Fruit fly (Drosophila melanogaster) whole organism, embryonic: ENCODE results near the gene CG33267.

Experiments
- Ada2b ChIP-seq: fragments of 200-800 bp; sonication (Bioruptor generic); IDR thresholded peaks from 2 replicates; pipeline ENCODE4 v1.3.6; 2022; ENCODE audit warnings: missing biosample characterization, missing genetic modification characterization
- Adf1 ChIP-seq: fragments of 200-800 bp; sonication (Bioruptor generic); IDR thresholded peaks from 2 replicates; pipeline ENCODE4 v1.3.6; 2022; ENCODE audit warnings: missing biosample characterization, missing genetic modification characterization
- CG11456 ChIP-seq: fragments of 200-800 bp; sonication (Bioruptor generic); IDR thresholded peaks from 3 replicates; pipeline ENCODE4 v1.3.6; 2022; ENCODE audit warnings: missing biosample characterization, missing genetic modification characterization
- CG14441 ChIP-seq: fragments of 200-800 bp; sonication (Bioruptor generic); IDR thresholded peaks from 2 replicates; pipeline ENCODE4 v1.3.6; 2022; ENCODE audit warnings: missing biosample characterization, missing genetic modification characterization
- CG17385 ChIP-seq: fragments of 200-800 bp; sonication (Bioruptor generic); optimal IDR thresholded peaks from 3 replicates; lab custom pipeline; 2018; ENCODE audit warnings: missing biosample characterization, mild to moderate bottlenecking, missing genetic modification characterization
- CG30403 ChIP-seq: fragments of 200-800 bp; sonication (Bioruptor generic); optimal IDR thresholded peaks from 3 replicates; lab custom pipeline; 2016; ENCODE audit warnings: missing biosample characterization, missing genetic modification characterization
- CG33557 ChIP-seq: fragments of 200-800 bp; sonication (Bioruptor generic); optimal IDR thresholded peaks from 2 replicates; lab custom pipeline; 2019; ENCODE audit warnings: missing biosample characterization, mild to moderate bottlenecking, missing genetic modification characterization, moderate library complexity
- CG34224 ChIP-seq: fragments of 200-800 bp; sonication (Bioruptor generic); IDR thresholded peaks from 3 replicates; pipeline ENCODE4 v1.3.6; 2022; ENCODE audit warnings: missing biosample characterization, missing genetic modification characterization; ENCODE audit not compliant: partially characterized antibody
- CG34422 ChIP-seq: fragments of 200-800 bp; sonication (Bioruptor generic); IDR thresholded peaks from 3 replicates; pipeline ENCODE4 v1.3.6; 2022; ENCODE audit warnings: missing biosample characterization, missing genetic modification characterization
- CG42726 ChIP-seq: fragments of 200-800 bp; sonication (Bioruptor generic); IDR thresholded peaks from 2 replicates; pipeline ENCODE4 v1.3.6; 2022; ENCODE audit warnings: missing biosample characterization, missing genetic modification characterization; ENCODE audit not compliant: partially characterized antibody
- CG4360 ChIP-seq: fragments of 200-800 bp; sonication (Bioruptor generic); IDR thresholded peaks from 2 replicates; pipeline ENCODE4 v1.3.6; 2022; ENCODE audit warnings: missing biosample characterization, missing genetic modification characterization
- CG5180 ChIP-seq: fragments of 200-800 bp; sonication (Bioruptor generic); optimal IDR thresholded peaks from 3 replicates; lab custom pipeline; 2017; ENCODE audit warnings: missing biosample characterization, missing genetic modification characterization, mild to moderate bottlenecking, moderate library complexity, missing genetic modification reagents
- CG6175 ChIP-seq: fragments of 200-800 bp; sonication (Bioruptor generic); IDR thresholded peaks from 3 replicates; pipeline ENCODE4 v1.3.6; 2022; ENCODE audit warnings: missing biosample characterization, missing genetic modification characterization
- CG7357 ChIP-seq: fragments of 200-800 bp; sonication (Bioruptor generic); IDR thresholded peaks from 3 replicates; pipeline ENCODE4 v1.3.6; 2022; ENCODE audit warnings: missing biosample characterization, missing genetic modification characterization
- CG7745 ChIP-seq: fragments of 200-800 bp; sonication (Bioruptor generic); optimal IDR thresholded peaks from 2 replicates; lab custom pipeline; 2018; ENCODE audit warnings: missing biosample characterization, mild to moderate bottlenecking, missing genetic modification characterization, moderate library complexity
- CG9215 ChIP-seq: fragments of 200-800 bp; sonication (Bioruptor generic); IDR thresholded peaks from 2 replicates; pipeline ENCODE4 v1.3.6; 2022; ENCODE audit warnings: missing biosample characterization, missing genetic modification characterization
- Dbx ChIP-seq: fragments of 200-800 bp; sonication (Bioruptor generic); IDR thresholded peaks from 3 replicates; pipeline ENCODE4 v1.3.6; 2022; ENCODE audit warnings: missing biosample characterization, missing genetic modification characterization
- Dll ChIP-seq: fragments of 200-800 bp; sonication (Bioruptor generic); IDR thresholded peaks from 4 replicates; pipeline ENCODE4 v1.3.6; 2022; ENCODE audit warnings: missing biosample characterization, missing genetic modification characterization; ENCODE audit not compliant: partially characterized antibody
- H15 ChIP-seq: fragments of 200-800 bp; sonication (Bioruptor generic); IDR thresholded peaks from 3 replicates; pipeline ENCODE4 v1.3.6; 2022; ENCODE audit warnings: missing biosample characterization, missing genetic modification characterization
- HLH4C ChIP-seq: fragments of 200-800 bp; sonication (Bioruptor generic); IDR thresholded peaks from 3 replicates; pipeline ENCODE4 v1.3.6; 2022; ENCODE audit warnings: missing biosample characterization, missing genetic modification characterization; ENCODE audit not compliant: partially characterized antibody
- Hey ChIP-seq: fragments of 200-800 bp; sonication (Bioruptor generic); optimal IDR thresholded peaks from 3 replicates; lab custom pipeline; 2018; ENCODE audit warnings: missing biosample characterization, mild to moderate bottlenecking, missing genetic modification characterization
- Mad ChIP-seq: fragments of 200-800 bp; sonication (Bioruptor generic); optimal IDR thresholded peaks from 2 replicates; lab custom pipeline; 2016; ENCODE audit warnings: missing biosample characterization, missing genetic modification characterization
- Sox102F ChIP-seq: fragments of 200-800 bp; sonication (Bioruptor generic); optimal IDR thresholded peaks from 2 replicates; lab custom pipeline; 2018; ENCODE audit warnings: missing biosample characterization, mild to moderate bottlenecking, missing genetic modification characterization, moderate library complexity
- Ssrp ChIP-seq: fragments of 200-800 bp; sonication (Bioruptor generic); optimal IDR thresholded peaks from 2 replicates; lab custom pipeline; 2018; ENCODE audit warnings: missing biosample characterization, mild to moderate bottlenecking, missing genetic modification characterization, moderate library complexity
- Taf1 ChIP-seq: fragments of 200-800 bp; sonication (Bioruptor generic); IDR thresholded peaks from 2 replicates; pipeline ENCODE4 v1.3.6; 2022; ENCODE audit warnings: missing biosample characterization, missing genetic modification characterization
- al ChIP-seq: fragments of 200-800 bp; sonication (Bioruptor generic); IDR thresholded peaks from 2 replicates; pipeline ENCODE4 v1.3.6; 2022; ENCODE audit warnings: missing biosample characterization, missing genetic modification characterization
- ara ChIP-seq: fragments of 200-800 bp; sonication (Bioruptor generic); IDR thresholded peaks from 2 replicates; pipeline ENCODE4 v1.3.6; 2022; ENCODE audit warnings: missing biosample characterization, missing genetic modification characterization
- ase ChIP-seq: fragments of 200-800 bp; sonication (Bioruptor generic); IDR thresholded peaks from 3 replicates; pipeline ENCODE4 v1.3.6; 2022; ENCODE audit warnings: missing biosample characterization, missing genetic modification characterization
- az2 ChIP-seq: fragments of 200-800 bp; sonication (Bioruptor generic); optimal IDR thresholded peaks from 3 replicates; lab custom pipeline; 2016; ENCODE audit warnings: missing biosample characterization, missing genetic modification characterization
- chn ChIP-seq: fragments of 200-800 bp; sonication (Bioruptor generic); optimal IDR thresholded peaks from 2 replicates; lab custom pipeline; 2016; ENCODE audit warnings: missing biosample characterization, missing genetic modification characterization
- cwo ChIP-seq: fragments of 200-800 bp; sonication (Bioruptor generic); optimal IDR thresholded peaks from 3 replicates; lab custom pipeline; 2017; ENCODE audit warnings: missing biosample characterization, missing genetic modification characterization, mild to moderate bottlenecking, moderate library complexity, missing genetic modification reagents
- eyg ChIP-seq: fragments of 200-800 bp; sonication (Bioruptor generic); optimal IDR thresholded peaks from 3 replicates; lab custom pipeline; 2016; ENCODE audit warnings: missing biosample characterization, missing genetic modification characterization
- gce ChIP-seq: fragments of 200-800 bp; sonication (Bioruptor generic); IDR thresholded peaks from 3 replicates; pipeline ENCODE4 v1.3.6; 2022; ENCODE audit warnings: missing biosample characterization, missing genetic modification characterization
- inv ChIP-seq: fragments of 200-800 bp; sonication (Bioruptor generic); IDR thresholded peaks from 2 replicates; pipeline ENCODE4 v1.3.6; 2022; ENCODE audit warnings: missing biosample characterization, missing genetic modification characterization; ENCODE audit not compliant: partially characterized antibody
- ken ChIP-seq: fragments of 200-800 bp; sonication (Bioruptor generic); IDR thresholded peaks from 3 replicates; pipeline ENCODE4 v1.3.6; 2022; ENCODE audit warnings: missing biosample characterization, missing genetic modification characterization
- knrl ChIP-seq: fragments of 200-800 bp; sonication (Bioruptor generic); IDR thresholded peaks from 3 replicates; pipeline ENCODE4 v1.3.6; 2022; ENCODE audit warnings: missing biosample characterization, missing genetic modification characterization; ENCODE audit not compliant: partially characterized antibody
- onecut ChIP-seq: fragments of 200-800 bp; sonication (Bioruptor generic); IDR thresholded peaks from 2 replicates; pipeline ENCODE4 v1.3.6; 2022; ENCODE audit warnings: missing biosample characterization, missing genetic modification characterization
- pros ChIP-seq: fragments of 200-800 bp; sonication (Bioruptor generic); optimal IDR thresholded peaks from 3 replicates; lab custom pipeline; 2019; ENCODE audit warnings: missing biosample characterization, mild to moderate bottlenecking, missing genetic modification characterization, moderate library complexity
- rib ChIP-seq: fragments of 200-800 bp; sonication (Bioruptor generic); IDR thresholded peaks from 2 replicates; pipeline ENCODE4 v1.3.6; 2022; ENCODE audit warnings: missing biosample characterization, missing genetic modification characterization
- run ChIP-seq: fragments of 200-800 bp; sonication (Bioruptor generic); optimal IDR thresholded peaks from 3 replicates; lab custom pipeline; 2018; ENCODE audit warnings: missing biosample characterization, mild to moderate bottlenecking, missing genetic modification characterization
- sc ChIP-seq, 3 experiments: fragments of >200 bp in 2 of 3; fragments of 200-800 bp in 1 of 3; sonication (Bioruptor generic) in 1 of 3; optimal IDR thresholded peaks; 2 replicates in 2 of 3; 3 replicates in 1 of 3; lab custom pipeline; 2017; ENCODE audit warnings: mild to moderate bottlenecking in 1 of 3, missing biosample characterization in 1 of 3, missing genetic modification characterization in 1 of 3, missing genetic modification reagents in 1 of 3
- so ChIP-seq: fragments of 200-800 bp; sonication (Bioruptor generic); IDR thresholded peaks from 3 replicates; pipeline ENCODE4 v1.3.6; 2022; ENCODE audit warnings: missing biosample characterization, missing genetic modification characterization
- stwl ChIP-seq: fragments of 200-800 bp; sonication (Bioruptor generic); optimal IDR thresholded peaks from 3 replicates; lab custom pipeline; 2018; ENCODE audit warnings: missing biosample characterization, mild to moderate bottlenecking, missing genetic modification characterization, moderate library complexity
- trem ChIP-seq: fragments of 200-800 bp; optimal IDR thresholded peaks from 3 replicates; lab custom pipeline; 2019; ENCODE audit warnings: missing biosample characterization, mild to moderate bottlenecking, missing genetic modification characterization, moderate library complexity
- z ChIP-seq: fragments of 200-800 bp; sonication (Bioruptor generic); IDR thresholded peaks from 3 replicates; pipeline ENCODE4 v1.3.6; 2022; ENCODE audit warnings: missing biosample characterization, missing genetic modification characterization
- zf30C ChIP-seq: fragments of 200-800 bp; sonication (Bioruptor generic); optimal IDR thresholded peaks from 3 replicates; lab custom pipeline; 2018; ENCODE audit warnings: missing biosample characterization, mild to moderate bottlenecking, missing genetic modification characterization

Gene CG33267

DNA sequence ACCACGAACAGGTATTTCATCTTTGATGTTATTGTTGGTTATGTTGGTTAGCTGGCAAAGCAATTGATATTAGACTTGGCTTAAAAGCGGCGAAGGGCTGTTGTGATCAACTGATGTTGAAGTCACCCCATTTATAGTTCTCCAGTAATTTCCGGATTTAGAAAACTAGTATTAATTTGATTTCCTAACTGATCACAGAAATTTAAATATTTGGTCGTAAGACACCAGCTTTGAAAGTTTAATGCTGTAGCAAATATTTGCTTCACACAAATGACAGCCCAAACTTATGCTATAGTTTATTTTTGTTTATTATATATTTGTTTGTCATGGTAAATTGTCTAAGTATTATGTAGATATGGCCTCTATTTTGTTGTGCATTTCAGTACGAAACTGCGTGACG is 17.8 kb downstream of the CG33267 start, which contains the start of gene CG33269:
TSS of gene CG33269 (minus strand) at position 101 of the 400 bp plus-strand sequence.
- no peak for TF ChIP-seq eyg
- TF ChIP-seq az2 (GFP tag; lab: Kevin White, UChicago) = no peak
- no peak for TF ChIP-seq run (tag; lab: Kevin White, UChicago)
- TF ChIP-seq CG5180 = no peak
- no peak for TF ChIP-seq Taf1
- TF ChIP-seq CG33557 (GFP tag; lab: Kevin White, UChicago) = no peak
- no peak for TF ChIP-seq Ssrp
- no peak for TF ChIP-seq CG34224 (GFP tag; lab: Robert Waterston, UW)
- no peak for TF ChIP-seq sc (optimal IDR thresholded peaks at IDR 0.05; lab: Kevin White, UChicago)
- TF ChIP-seq sc (GFP tag; optimal IDR thresholded peaks at IDR 0.05; lab: Kevin White, UChicago) = no peak
- TF ChIP-seq CG17385 (GFP tag; lab: Kevin White, UChicago) = no peak
- TF ChIP-seq CG7357 (GFP tag; lab: Robert Waterston, UW) = no peak
- TF ChIP-seq ase (GFP tag; lab: Robert Waterston, UW) = no peak
- TF ChIP-seq al (GFP tag; lab: Robert Waterston, UW) = no peak
- no peak for TF ChIP-seq trem (tag; lab: Kevin White, UChicago)

dm6 chr3L:11583964-11584363 is 19.7 kb downstream of the CG33267 start, which contains the start of gene CG32086:
TSS of gene CG32086 (minus strand) at chr3L:11584064.
- TF ChIP-seq Hey (tag; lab: Kevin White, UChicago) = no peak
- no peak for TF ChIP-seq cwo (GFP tag; lab: Kevin White, UChicago)
- TF ChIP-seq zf30C = no peak
- TF ChIP-seq onecut (GFP tag; lab: Robert Waterston, UW) = no peak
- no peak for TF ChIP-seq ken (GFP tag; lab: Robert Waterston, UW)
- no peak for TF ChIP-seq CG30403 (GFP tag; lab: Kevin White, UChicago)
- TF ChIP-seq Mad (GFP tag; lab: Kevin White, UChicago) = no peak
- TF ChIP-seq CG42726 (GFP tag; lab: Robert Waterston, UW) = no peak
- TF ChIP-seq Ada2b (GFP tag; lab: Robert Waterston, UW) = no peak
- no peak for TF ChIP-seq Sox102F (GFP tag; lab: Kevin White, UChicago)
- TF ChIP-seq Dbx = no peak
- TF ChIP-seq stwl (tag; lab: Kevin White, UChicago) = no peak

- no peak for TF ChIP-seq onecut (GFP tag; lab: Robert Waterston, UW)
- TF ChIP-seq HLH4C = peak; percentile 55; the same call in 2 of the 3 replicates
- TF ChIP-seq inv (GFP tag; lab: Robert Waterston, UW) = 0 out of 2 replicates have a peak, but pooled peaks have one; percentile 21
- 0 out of 2 replicates have a peak, but pooled peaks have one; percentile 4 for TF ChIP-seq CG9215
- peak; percentile 14 for TF ChIP-seq chn (GFP tag; lab: Kevin White, UChicago)
- no peak for TF ChIP-seq H15 (GFP tag; lab: Robert Waterston, UW)
- TF ChIP-seq CG7745 (tag; lab: Kevin White, UChicago) = no peak
- TF ChIP-seq knrl (GFP tag; lab: Robert Waterston, UW) = no peak
- peak; percentile 99 for TF ChIP-seq Adf1 (GFP tag; lab: Robert Waterston, UW)
- TF ChIP-seq CG4360 (GFP tag; lab: Robert Waterston, UW) = peak; percentile 88
- peak; percentile 52; the same call in 3 of the 4 replicates for TF ChIP-seq Dll (GFP tag; lab: Robert Waterston, UW)
- no peak for TF ChIP-seq Dbx
- TF ChIP-seq CG6175 (GFP tag; lab: Robert Waterston, UW) = 0 out of 3 replicates have a peak, but pooled peaks have one; percentile 34
- TF ChIP-seq CG11456 = 0 out of 3 replicates have a peak, but pooled peaks have one; percentile 56
- peak; percentile 76; the same call in 1 of the 3 replicates for TF ChIP-seq CG34422
- no peak for TF ChIP-seq ara (GFP tag; lab: Robert Waterston, UW)
- peak; percentile 69; the same call in 1 of the 2 replicates for TF ChIP-seq rib (GFP tag; lab: Robert Waterston, UW)
- peak; percentile 42; the same call in 1 of the 3 replicates for TF ChIP-seq z
- TF ChIP-seq gce (GFP tag; lab: Robert Waterston, UW) = peak; percentile 36; the same call in 1 of the 3 replicates
- no peak for TF ChIP-seq CG14441 (GFP tag; lab: Robert Waterston, UW)
- 0 out of 3 replicates have a peak, but pooled peaks have one; percentile 7 for TF ChIP-seq so (GFP tag; lab: Robert Waterston, UW)
- TF ChIP-seq pros (GFP tag; lab: Kevin White, UChicago) = peak; percentile 87
Observed at dm6 chr3L:11586794-11587462, 22.6 kb downstream of the CG33267 start.
